Worm (Caenorhabditis elegans) whole organism, young adult: Measurements from ENCODE around the gene fbxc-47.

Experiments used
- F49E8.2 ChIP-seq: sonication (generic microtip); optimal IDR thresholded peaks from 3 replicates; lab custom pipeline; 2017; ENCODE audit warnings: missing genetic modification characterization, mild to moderate bottlenecking, missing compliant biosample characterization, antibody characterized with exemption, moderate library complexity; ENCODE audit not compliant: insufficient read depth
- lsl-1 ChIP-seq: fragments of 200-800 bp; sonication (Bioruptor generic); optimal IDR thresholded peaks from 2 replicates; lab custom pipeline; 2018; ENCODE audit warnings: mild to moderate bottlenecking, missing genetic modification characterization, moderate library complexity, missing compliant biosample characterization

ce11 chrIV:3755921-3756320, 49.4 kb upstream of the fbxc-47 start, which contains the start of gene best-20:
- TF ChIP-seq lsl-1 (GFP tag; lab: Kevin White, UChicago) (no peak), F49E8.2 (no peak)
